Worm (Caenorhabditis elegans): ENCODE data around the gene W03C9.1.

The W03C9.1 gene

DNA sequence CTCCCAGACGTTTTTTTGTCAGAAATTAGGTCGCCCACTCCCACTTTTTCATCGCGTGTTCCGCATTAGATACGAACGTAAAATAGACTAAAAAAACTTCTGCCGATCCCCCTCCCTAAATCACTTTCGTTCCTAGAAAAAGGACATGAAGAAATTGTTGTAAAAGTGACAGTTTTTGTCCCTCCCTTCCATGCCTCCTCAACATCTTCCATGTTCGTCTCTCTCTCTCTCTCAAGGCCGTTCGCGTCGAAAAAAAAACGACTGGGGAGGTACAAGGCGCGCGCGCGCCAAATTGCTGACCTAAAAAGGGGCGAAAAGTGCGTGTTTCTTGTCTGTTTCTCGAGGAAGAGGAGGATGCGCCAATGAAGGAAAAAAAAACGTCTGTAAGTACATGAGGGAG, 33.2 kb downstream of the W03C9.1 start:
- TF ChIP-seq blmp-1 (tag; optimal IDR thresholded peaks at IDR 0.05; ENCODE audit: insufficient read depth) (peak; percentile 77), lin-11 (tag; optimal IDR thresholded peaks at IDR 0.05) (no peak), elt-3 (tag; optimal IDR thresholded peaks at IDR 0.05) (no peak), sem-4 (tag; optimal IDR thresholded peaks at IDR 0.05) (peak; percentile 64), ZK546.5 (tag; optimal IDR thresholded peaks at IDR 0.05) (no peak), nhr-129 (tag; optimal IDR thresholded peaks at IDR 0.05) (no peak)

DNA sequence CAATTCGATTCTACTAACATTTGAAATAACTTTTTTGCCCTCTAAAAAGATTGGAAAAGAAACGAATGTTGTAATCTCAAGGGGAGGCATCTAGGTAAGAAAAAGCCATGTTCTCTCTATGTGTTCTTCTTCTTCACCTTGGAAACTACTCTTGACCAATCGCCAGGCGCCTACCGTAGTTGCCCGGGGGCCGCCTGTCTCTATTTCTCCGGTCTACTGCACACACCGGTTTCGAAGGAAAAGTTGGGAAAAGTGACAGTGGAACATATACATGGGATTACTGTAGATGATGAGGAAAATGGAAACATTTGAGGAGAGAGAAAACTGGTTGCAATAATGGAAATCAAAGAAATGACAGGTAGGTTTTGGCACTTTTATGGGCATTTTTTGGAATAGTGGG, 35.4 kb downstream of the W03C9.1 start:
- TF ChIP-seq unc-55 (GFP tag; optimal IDR thresholded peaks at IDR 0.05) (no peak), lin-39 (tag; optimal IDR thresholded peaks at IDR 0.05) (no peak), nhr-11 (tag; optimal IDR thresholded peaks at IDR 0.05) (no peak), ceh-82 (tag; optimal IDR thresholded peaks at IDR 0.05) (no peak), Y55F3AM.14 (GFP tag; optimal IDR thresholded peaks at IDR 0.05) (no peak), sma-9 (GFP tag; optimal IDR thresholded peaks at IDR 0.05) (no peak), sma-9 (tag; optimal IDR thresholded peaks at IDR 0.05) (no peak), fos-1 (tag; optimal IDR thresholded peaks at IDR 0.05) (no peak), mdl-1 (tag; optimal IDR thresholded peaks at IDR 0.05) (no peak), ztf-4 (tag; optimal IDR thresholded peaks at IDR 0.05) (no peak), alr-1 (tag; optimal IDR thresholded peaks at IDR 0.05) (no peak), mbf-1 (tag; optimal IDR thresholded peaks at IDR 0.05) (no peak), nhr-21 (tag; optimal IDR thresholded peaks at IDR 0.05) (no peak), aly-2 (tag; optimal IDR thresholded peaks at IDR 0.05) (no peak), lin-11 (tag; optimal IDR thresholded peaks at IDR 0.05) (no peak), egl-27 (tag; optimal IDR thresholded peaks at IDR 0.05) (no peak)

DNA sequence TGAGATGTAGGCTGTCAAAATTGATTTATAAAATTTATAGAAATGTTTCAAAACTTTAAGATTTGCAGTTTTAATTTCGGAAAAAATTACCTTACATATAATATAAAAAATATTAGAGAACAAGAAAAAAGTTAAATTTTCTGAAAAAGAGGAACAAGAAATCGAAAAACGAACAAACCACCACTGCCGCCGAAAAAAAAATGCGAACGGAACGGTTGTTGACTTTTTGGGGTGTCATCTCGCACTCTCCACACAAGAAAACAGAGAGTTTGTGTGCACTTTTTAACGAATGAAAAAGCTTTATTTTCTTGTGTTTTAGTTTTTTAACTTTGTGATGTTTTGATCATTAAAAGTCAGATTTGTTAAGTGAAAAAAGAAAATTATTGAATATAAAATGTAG, 36.7 kb downstream of the W03C9.1 start:
- TF ChIP-seq lin-13 (GFP tag; optimal IDR thresholded peaks at IDR 0.05) (no peak), snpc-4 (tag; optimal IDR thresholded peaks at IDR 0.05) (no peak), ceh-16 (tag; optimal IDR thresholded peaks at IDR 0.05) (no peak), nhr-237 (tag; optimal IDR thresholded peaks at IDR 0.05) (no peak), ztf-11 (tag; optimal IDR thresholded peaks at IDR 0.05) (no peak), nhr-129 (tag; optimal IDR thresholded peaks at IDR 0.05) (no peak), ztf-4 (tag; optimal IDR thresholded peaks at IDR 0.05) (no peak), mdl-1 (tag; optimal IDR thresholded peaks at IDR 0.05) (no peak), ztf-1 (GFP tag; conservative IDR thresholded peaks at IDR 0.05) (no peak), unc-55 (GFP tag; optimal IDR thresholded peaks at IDR 0.05) (no peak), C34F6.9 (tag; optimal IDR thresholded peaks at IDR 0.05) (no peak), egl-27 (tag; optimal IDR thresholded peaks at IDR 0.05) (no peak), fos-1 (tag; optimal IDR thresholded peaks at IDR 0.05) (no peak), mab-5 (tag; optimal IDR thresholded peaks at IDR 0.05) (no peak), blmp-1 (tag; optimal IDR thresholded peaks at IDR 0.05; ENCODE audit: insufficient read depth) (no peak), aly-2 (tag; optimal IDR thresholded peaks at IDR 0.05) (no peak)

DNA sequence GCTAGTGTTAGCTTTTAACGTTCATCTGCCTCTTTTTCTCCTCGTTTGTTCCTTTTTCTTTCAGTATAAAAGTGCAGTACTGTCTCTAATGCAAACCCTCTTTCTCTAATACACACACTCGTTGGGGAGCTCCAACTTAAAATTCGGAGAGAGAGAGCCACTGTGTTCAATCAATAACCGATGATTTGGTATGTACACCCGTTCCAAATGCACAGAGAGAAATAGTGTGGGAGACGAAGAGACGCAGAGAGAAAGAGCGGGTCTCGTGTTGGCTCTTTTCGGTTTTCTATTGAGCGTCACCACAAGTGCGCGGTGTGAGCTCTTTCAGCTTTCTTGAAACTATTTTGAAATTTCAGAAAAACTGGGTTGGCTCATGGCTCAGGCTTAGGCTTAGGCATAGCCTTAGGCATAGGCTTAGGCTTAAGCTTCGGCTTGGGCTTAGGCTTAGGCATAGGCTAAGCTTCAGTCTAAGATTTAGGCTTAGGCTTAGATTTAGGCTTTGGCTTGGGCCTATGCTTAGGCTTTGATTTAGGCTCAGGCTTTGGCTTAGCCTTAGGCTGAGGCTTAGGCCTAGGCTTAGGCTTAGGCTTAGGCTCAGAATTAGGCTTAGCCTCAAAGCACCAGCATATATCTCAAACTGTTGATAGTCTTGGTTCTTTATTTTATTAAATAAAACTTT, 38.2 kb downstream of the W03C9.1 start:
- TF ChIP-seq R02D3.7 (tag; optimal IDR thresholded peaks at IDR 0.05) (no peak), nhr-6 (tag; optimal IDR thresholded peaks at IDR 0.05) (no peak), nhr-77 (tag; optimal IDR thresholded peaks at IDR 0.05) (no peak), nhr-237 (tag; optimal IDR thresholded peaks at IDR 0.05) (no peak), blmp-1 (tag; optimal IDR thresholded peaks at IDR 0.05; ENCODE audit: insufficient read depth) (no peak), fos-1 (tag; optimal IDR thresholded peaks at IDR 0.05) (no peak), crh-2 (tag; optimal IDR thresholded peaks at IDR 0.05) (no peak), nhr-21 (tag; optimal IDR thresholded peaks at IDR 0.05) (no peak), unc-62 (GFP tag; optimal IDR thresholded peaks at IDR 0.05) (no peak), zag-1 (tag; optimal IDR thresholded peaks at IDR 0.05) (no peak)

Data from whole organism, L2 larva.